Fruit fly (Drosophila melanogaster) whole organism, prepupa: ENCODE data around the gene CG15695.
A peak's percentile ranks its signal among the peaks of the same experiment; 100 is the strongest.

Experiments
- Blimp-1 ChIP-seq: fragments of 200-800 bp; sonication (Bioruptor generic); optimal IDR thresholded peaks from 3 replicates; lab custom pipeline; 2017; ENCODE audit warnings: missing biosample characterization, missing genetic modification characterization, mild to moderate bottlenecking, moderate library complexity, missing genetic modification reagents
- CG10631 ChIP-seq: fragments of 200-800 bp; sonication (Bioruptor generic); optimal IDR thresholded peaks from 2 replicates; lab custom pipeline; 2016; ENCODE audit warnings: missing biosample characterization, missing genetic modification characterization
- CG11762 ChIP-seq: fragments of 200-800 bp; sonication (Bioruptor generic); optimal IDR thresholded peaks from 3 replicates; lab custom pipeline; 2016; ENCODE audit warnings: missing biosample characterization, missing genetic modification characterization; ENCODE audit not compliant: insufficient read depth
- CG11902 ChIP-seq: fragments of 200-800 bp; sonication (Bioruptor generic); optimal IDR thresholded peaks from 3 replicates; lab custom pipeline; 2016; ENCODE audit warnings: missing biosample characterization, missing genetic modification characterization
- CG15336 ChIP-seq: fragments of 200-800 bp; sonication (Bioruptor generic); IDR thresholded peaks from 2 replicates; pipeline ENCODE4 v1.3.6; 2022; ENCODE audit warnings: missing biosample characterization, missing genetic modification characterization
- CG1621 ChIP-seq: fragments of 200-800 bp; sonication (Bioruptor generic); optimal IDR thresholded peaks from 3 replicates; lab custom pipeline; 2018; ENCODE audit warnings: missing biosample characterization, mild to moderate bottlenecking, missing genetic modification characterization
- CG16779 ChIP-seq: fragments of 200-800 bp; sonication (Bioruptor generic); optimal IDR thresholded peaks from 3 replicates; lab custom pipeline; 2017; ENCODE audit warnings: missing biosample characterization, mild to moderate bottlenecking, missing genetic modification characterization
- CG32006 ChIP-seq: fragments of 200-800 bp; sonication (Bioruptor generic); optimal IDR thresholded peaks from 3 replicates; lab custom pipeline; 2017; ENCODE audit warnings: missing biosample characterization, mild to moderate bottlenecking, missing genetic modification characterization
- CG4318 ChIP-seq: fragments of 200-800 bp; sonication (Bioruptor generic); optimal IDR thresholded peaks from 3 replicates; lab custom pipeline; 2017; ENCODE audit warnings: missing biosample characterization, mild to moderate bottlenecking, missing genetic modification characterization
- CG6163 ChIP-seq: fragments of 200-800 bp; sonication (Bioruptor generic); IDR thresholded peaks from 3 replicates; pipeline ENCODE4 v1.3.6; 2022; ENCODE audit warnings: missing biosample characterization, missing genetic modification characterization
- CG6792 ChIP-seq: fragments of 200-800 bp; sonication (Bioruptor generic); optimal IDR thresholded peaks from 3 replicates; lab custom pipeline; 2016; ENCODE audit warnings: missing biosample characterization, missing genetic modification characterization
- CG6808 ChIP-seq: fragments of 200-800 bp; sonication (Bioruptor generic); optimal IDR thresholded peaks from 3 replicates; lab custom pipeline; 2017; ENCODE audit warnings: missing biosample characterization, missing genetic modification characterization, mild to moderate bottlenecking, moderate library complexity, missing genetic modification reagents
- CG6854 ChIP-seq: fragments of 200-800 bp; sonication (Bioruptor generic); optimal IDR thresholded peaks from 2 replicates; lab custom pipeline; 2017; ENCODE audit warnings: missing biosample characterization, mild to moderate bottlenecking, missing genetic modification characterization
- CG8319 ChIP-seq: fragments of 200-800 bp; sonication (Bioruptor generic); optimal IDR thresholded peaks from 3 replicates; lab custom pipeline; 2016; ENCODE audit warnings: missing biosample characterization, missing genetic modification characterization
- CG8632 ChIP-seq: fragments of 200-800 bp; sonication (Bioruptor generic); optimal IDR thresholded peaks from 3 replicates; lab custom pipeline; 2016; ENCODE audit warnings: missing biosample characterization, missing genetic modification characterization
- Eip78C ChIP-seq: fragments of 200-800 bp; sonication (Bioruptor generic); peaks from one replicate; lab custom pipeline; 2016; ENCODE audit warnings: missing biosample characterization, missing genetic modification characterization
- Ets21C ChIP-seq: fragments of 200-800 bp; sonication (Bioruptor generic); optimal IDR thresholded peaks from 3 replicates; lab custom pipeline; 2016; ENCODE audit warnings: missing biosample characterization, missing genetic modification characterization
- Hr38 ChIP-seq: sonication (Bioruptor generic); optimal IDR thresholded peaks from 2 replicates; lab custom pipeline; 2016; ENCODE audit warnings: missing biosample characterization, missing genetic modification characterization
- Hr39 ChIP-seq: fragments of 200-800 bp; sonication (Bioruptor generic); optimal IDR thresholded peaks from 2 replicates; lab custom pipeline; 2016; ENCODE audit warnings: missing biosample characterization, missing genetic modification characterization
- Hr4 ChIP-seq: fragments of 200-800 bp; sonication (Bioruptor generic); optimal IDR thresholded peaks from 3 replicates; lab custom pipeline; 2016; ENCODE audit warnings: missing biosample characterization, missing genetic modification characterization
- Lpt ChIP-seq: fragments of 200-800 bp; sonication (Bioruptor generic); optimal IDR thresholded peaks from 3 replicates; lab custom pipeline; 2016; ENCODE audit warnings: missing biosample characterization, missing genetic modification characterization
- Met ChIP-seq: fragments of 200-800 bp; sonication (Bioruptor generic); optimal IDR thresholded peaks from 3 replicates; lab custom pipeline; 2016; ENCODE audit warnings: missing biosample characterization, missing genetic modification characterization
- OdsH ChIP-seq: fragments of 200-800 bp; sonication (Bioruptor generic); optimal IDR thresholded peaks from 3 replicates; lab custom pipeline; 2016; ENCODE audit warnings: missing biosample characterization, missing genetic modification characterization
- Smox ChIP-seq: fragments of 200-800 bp; sonication (Bioruptor generic); optimal IDR thresholded peaks from 3 replicates; lab custom pipeline; 2016; ENCODE audit warnings: missing biosample characterization, missing genetic modification characterization
- Sox102F ChIP-seq: fragments of 200-800 bp; sonication (Bioruptor generic); optimal IDR thresholded peaks from 2 replicates; lab custom pipeline; 2016; ENCODE audit warnings: missing biosample characterization, mild to moderate bottlenecking, missing genetic modification characterization
- Sox15 ChIP-seq: fragments of 200-800 bp; sonication (Bioruptor generic); optimal IDR thresholded peaks from 3 replicates; lab custom pipeline; 2016; ENCODE audit warnings: missing biosample characterization, missing genetic modification characterization
- acj6 ChIP-seq: fragments of 200-800 bp; sonication (Bioruptor generic); optimal IDR thresholded peaks from 3 replicates; lab custom pipeline; 2016; ENCODE audit warnings: missing biosample characterization, missing genetic modification characterization
- dac ChIP-seq: fragments of 200-800 bp; sonication (Bioruptor generic); optimal IDR thresholded peaks from 2 replicates; lab custom pipeline; 2017; ENCODE audit warnings: missing biosample characterization, mild to moderate bottlenecking, missing genetic modification characterization
- dsx ChIP-seq: fragments of 200-800 bp; optimal IDR thresholded peaks from 3 replicates; lab custom pipeline; 2019; ENCODE audit warnings: missing biosample characterization, mild to moderate bottlenecking, missing genetic modification characterization, moderate library complexity; ENCODE audit not compliant: poor library complexity, severe bottlenecking
- eg ChIP-seq: fragments of 200-800 bp; sonication (Bioruptor generic); IDR thresholded peaks from 3 replicates; pipeline ENCODE4 v1.3.6; 2022; ENCODE audit warnings: missing biosample characterization, missing genetic modification characterization
- esn ChIP-seq: fragments of 200-800 bp; sonication (Bioruptor generic); optimal IDR thresholded peaks from 2 replicates; lab custom pipeline; 2016; ENCODE audit warnings: missing biosample characterization, mild to moderate bottlenecking, missing genetic modification characterization, moderate library complexity
- fd59A ChIP-seq: fragments of 200-800 bp; sonication (Bioruptor generic); optimal IDR thresholded peaks from 2 replicates; lab custom pipeline; 2017; ENCODE audit warnings: missing biosample characterization, mild to moderate bottlenecking, missing genetic modification characterization, missing genetic modification reagents
- fkh ChIP-seq: fragments of 200-800 bp; sonication (Bioruptor generic); optimal IDR thresholded peaks from 3 replicates; lab custom pipeline; 2017; ENCODE audit warnings: missing biosample characterization, mild to moderate bottlenecking, missing genetic modification characterization, moderate library complexity
- lz ChIP-seq: fragments of 200-800 bp; sonication (Bioruptor generic); optimal IDR thresholded peaks from 3 replicates; lab custom pipeline; 2016; ENCODE audit warnings: missing biosample characterization, missing genetic modification characterization
- net ChIP-seq: fragments of 200-800 bp; sonication (Bioruptor generic); optimal IDR thresholded peaks from 3 replicates; lab custom pipeline; 2016; ENCODE audit warnings: missing biosample characterization, missing genetic modification characterization
- pdm3 ChIP-seq: fragments of 200-800 bp; sonication (Bioruptor generic); optimal IDR thresholded peaks from 3 replicates; lab custom pipeline; 2016; ENCODE audit warnings: missing biosample characterization, missing genetic modification characterization
- salr ChIP-seq, 2 experiments: fragments of 200-800 bp; sonication (Bioruptor generic); optimal IDR thresholded peaks; 3 replicates each; lab custom pipeline; 2016 to 2018; ENCODE audit warnings: missing biosample characterization in 2 of 2, missing genetic modification characterization in 2 of 2, mild to moderate bottlenecking in 1 of 2
- spab ChIP-seq: fragments of 200-800 bp; sonication (Bioruptor generic); optimal IDR thresholded peaks from 2 replicates; lab custom pipeline; 2017; ENCODE audit warnings: missing biosample characterization, mild to moderate bottlenecking, missing genetic modification characterization, missing genetic modification reagents
- ss ChIP-seq, 2 experiments: fragments of 200-800 bp; sonication (Bioruptor generic); optimal IDR thresholded peaks; 2 replicates in 1 of 2; 3 replicates in 1 of 2; lab custom pipeline; 2017 to 2018; ENCODE audit warnings: mild to moderate bottlenecking in 2 of 2, missing biosample characterization in 2 of 2, missing genetic modification characterization in 2 of 2, moderate library complexity in 1 of 2
- svp ChIP-seq: fragments of 200-800 bp; sonication (Bioruptor generic); peaks from one replicate; lab custom pipeline; 2016; ENCODE audit warnings: missing biosample characterization, missing genetic modification characterization
- topi ChIP-seq: fragments of 200-800 bp; sonication (Bioruptor generic); optimal IDR thresholded peaks from 3 replicates; lab custom pipeline; 2016; ENCODE audit warnings: missing biosample characterization, missing genetic modification characterization
- vri ChIP-seq: fragments of 200-800 bp; sonication (Bioruptor generic); optimal IDR thresholded peaks from 3 replicates; lab custom pipeline; 2016; ENCODE audit warnings: missing biosample characterization, mild to moderate bottlenecking, missing genetic modification characterization

CG15695 gene

dm6 chr3R:20826929-20827328 lies 15.0 kb upstream of the CG15695 start:
- TF ChIP-seq fkh = peak; percentile 73
- no peak for TF ChIP-seq CG6808 (GFP tag; lab: Kevin White, UChicago)

- no peak for TF ChIP-seq salr (GFP tag; optimal IDR thresholded peaks at IDR 0.05; lab: Kevin White, UChicago)
- no peak for TF ChIP-seq Hr4 (GFP tag; lab: Kevin White, UChicago)
- TF ChIP-seq CG1621 (tag; lab: Kevin White, UChicago) = no peak
- peak; percentile 6 for TF ChIP-seq lz (GFP tag; lab: Kevin White, UChicago)
- no peak for TF ChIP-seq esn (GFP tag; lab: Kevin White, UChicago)
- peak; percentile 96 for TF ChIP-seq svp (GFP tag; lab: Kevin White, UChicago)
- TF ChIP-seq CG8319 (GFP tag; lab: Kevin White, UChicago) = no peak
- TF ChIP-seq CG10631 = no peak
- no peak for TF ChIP-seq Hr38 (GFP tag; lab: Kevin White, UChicago)
- TF ChIP-seq CG16779 = no peak
- peak; percentile 99 for TF ChIP-seq vri
- TF ChIP-seq fkh = peak; percentile 63
- peak; percentile 17; the same call in 1 of the 3 replicates for TF ChIP-seq CG6163 (GFP tag; lab: Robert Waterston, UW)
- TF ChIP-seq Smox (GFP tag; lab: Kevin White, UChicago) = no peak
- TF ChIP-seq Lpt (GFP tag; lab: Kevin White, UChicago) = no peak
- no peak for TF ChIP-seq CG15336 (GFP tag; lab: Robert Waterston, UW)
- peak; percentile 91 for TF ChIP-seq dsx (GFP tag; lab: Kevin White, UChicago)
- TF ChIP-seq spab (GFP tag; lab: Kevin White, UChicago) = no peak
- TF ChIP-seq ss (GFP tag; optimal IDR thresholded peaks at IDR 0.05; lab: Kevin White, UChicago) = peak in 1 of 2 experiments; percentile 55
- peak; percentile 8 for TF ChIP-seq Eip78C (GFP tag; lab: Kevin White, UChicago)
- no peak for TF ChIP-seq Met (GFP tag; lab: Kevin White, UChicago)
- TF ChIP-seq eg (GFP tag; lab: Robert Waterston, UW) = 0 out of 3 replicates have a peak, but pooled peaks have one; percentile 25
- no peak for TF ChIP-seq Sox15
- no peak for TF ChIP-seq fd59A (GFP tag; lab: Kevin White, UChicago)
- TF ChIP-seq net = no peak
- no peak for TF ChIP-seq Ets21C (GFP tag; lab: Kevin White, UChicago)
- no peak for TF ChIP-seq pdm3 (GFP tag; lab: Kevin White, UChicago)
Observed at dm6 chr3R:20828520-20829415, 13.2 kb upstream of the CG15695 start.

DNA sequence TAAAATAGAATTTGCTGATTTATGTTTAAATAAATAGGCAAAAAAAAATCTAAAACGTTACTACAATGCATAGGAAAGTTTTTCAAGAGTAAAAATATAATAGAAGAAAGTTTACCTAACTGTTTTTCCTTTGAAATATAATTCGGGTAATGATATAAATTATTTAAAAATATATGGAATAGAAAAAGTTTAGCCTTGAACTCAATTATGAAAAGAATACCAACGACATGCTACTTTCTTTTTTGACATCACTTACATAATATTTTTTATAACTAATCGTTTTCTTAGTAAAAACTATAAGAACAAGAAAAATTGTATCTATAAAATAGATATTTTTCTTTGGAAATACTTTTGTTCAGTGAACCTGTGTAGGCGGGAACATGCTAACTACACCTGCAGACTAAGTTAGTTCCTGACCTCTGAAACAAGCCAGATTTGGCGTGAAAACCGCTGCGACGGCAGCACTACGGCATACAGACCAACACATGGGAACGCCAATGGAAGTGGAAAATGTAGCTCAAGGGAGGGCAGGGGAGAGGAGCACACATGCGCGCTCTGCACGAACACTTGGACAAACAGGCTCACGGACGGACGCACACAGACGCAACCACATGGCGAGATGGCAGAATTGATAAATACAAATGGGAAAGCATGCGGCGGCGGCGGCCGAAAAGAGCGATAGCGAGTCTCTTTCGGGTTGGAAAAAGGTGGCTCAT lies 12.4 kb upstream of the CG15695 start:
- no peak for TF ChIP-seq net
- peak; percentile 9 for TF ChIP-seq CG1621 (tag; lab: Kevin White, UChicago)
- TF ChIP-seq acj6 (GFP tag; lab: Kevin White, UChicago) = peak; percentile 16
- no peak for TF ChIP-seq dac (GFP tag; lab: Kevin White, UChicago)
- TF ChIP-seq CG11902 (GFP tag; lab: Kevin White, UChicago) = no peak
- no peak for TF ChIP-seq esn (GFP tag; lab: Kevin White, UChicago)
- TF ChIP-seq CG6854 (GFP tag; lab: Kevin White, UChicago) = no peak
- TF ChIP-seq CG15336 (GFP tag; lab: Robert Waterston, UW) = no peak
- no peak for TF ChIP-seq CG11762 (GFP tag; lab: Kevin White, UChicago)
- TF ChIP-seq CG8632 (GFP tag; lab: Kevin White, UChicago) = peak; percentile 38
- no peak for TF ChIP-seq Hr39 (GFP tag; lab: Kevin White, UChicago)
- TF ChIP-seq dsx (GFP tag; lab: Kevin White, UChicago) = peak; percentile 86
- no peak for TF ChIP-seq Hr4 (GFP tag; lab: Kevin White, UChicago)
- no peak for TF ChIP-seq ss (GFP tag; optimal IDR thresholded peaks at IDR 0.05; lab: Kevin White, UChicago)
- TF ChIP-seq Smox (GFP tag; lab: Kevin White, UChicago) = no peak
- peak; percentile 28 for TF ChIP-seq OdsH (GFP tag; lab: Kevin White, UChicago)
- peak in 1 of 2 experiments; percentile 66 for TF ChIP-seq salr (GFP tag; optimal IDR thresholded peaks at IDR 0.05; lab: Kevin White, UChicago)
- TF ChIP-seq fkh = peak; percentile 80
- peak; percentile 3 for TF ChIP-seq Blimp-1 (GFP tag; lab: Kevin White, UChicago)
- TF ChIP-seq lz (GFP tag; lab: Kevin White, UChicago) = no peak
- no peak for TF ChIP-seq CG6792 (GFP tag; lab: Kevin White, UChicago)
- TF ChIP-seq svp (GFP tag; lab: Kevin White, UChicago) = peak; percentile 73
- peak; percentile 44 for TF ChIP-seq CG10631
- TF ChIP-seq CG4318 (GFP tag; lab: Kevin White, UChicago) = no peak
- TF ChIP-seq Sox102F (GFP tag; lab: Kevin White, UChicago) = no peak
- no peak for TF ChIP-seq pdm3 (GFP tag; lab: Kevin White, UChicago)
- TF ChIP-seq CG32006 (GFP tag; lab: Kevin White, UChicago) = peak; percentile 69
- no peak for TF ChIP-seq topi (GFP tag; lab: Kevin White, UChicago)
